Fruit fly (Drosophila melanogaster): ENCODE results near the gene fig.

dm6 chr3R:29818434-29819268, 38.4 kb upstream of the fig start, which contains the start of gene neo:
- TF ChIP-seq ttk (optimal IDR thresholded peaks at IDR 0.05) (no peak), psq (optimal IDR thresholded peaks at IDR 0.05) (no peak), h (optimal IDR thresholded peaks at IDR 0.05) (no peak)

All from Kc167 (cell line).